Worm (Caenorhabditis elegans): ENCODE results near the gene bir-1.

bir-1 gene

DNA sequence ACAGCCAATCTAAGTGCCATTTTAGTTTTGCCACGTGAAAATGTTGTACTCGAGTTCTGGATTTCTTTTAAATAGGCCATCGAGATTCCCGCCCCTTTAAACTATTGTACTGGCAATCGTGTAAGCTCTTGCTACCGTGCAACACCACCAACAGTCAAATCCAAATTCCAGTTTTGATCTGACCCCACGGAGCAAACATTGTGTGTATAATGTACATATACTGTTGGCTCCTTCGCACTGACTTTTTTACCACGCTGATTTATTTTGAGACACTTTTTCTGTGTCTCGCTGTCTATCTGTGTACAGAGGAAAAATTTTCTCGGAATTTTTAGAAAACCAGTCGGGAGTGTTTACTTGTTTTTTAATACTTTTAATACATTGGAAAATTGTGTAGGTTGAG lies 34.2 kb upstream of the bir-1 start, which contains the start of gene piit-1:
piit-1 (minus strand) TSS at position 101 of the 400 bp plus-strand sequence.
- TF ChIP-seq unc-130 (tag; optimal IDR thresholded peaks at IDR 0.05) (no peak), efl-3 (GFP tag; optimal IDR thresholded peaks at IDR 0.05) (no peak), skn-1 (tag; optimal IDR thresholded peaks at IDR 0.05) (no peak), hlh-4 (tag; optimal IDR thresholded peaks at IDR 0.05) (no peak), ztf-4 (tag; optimal IDR thresholded peaks at IDR 0.05) (no peak), unc-98 (GFP tag; IDR thresholded peaks at IDR 0.05) (no peak), sox-4 (tag; optimal IDR thresholded peaks at IDR 0.05) (no peak), egl-13 (tag; optimal IDR thresholded peaks at IDR 0.05) (no peak), swsn-7 (tag; optimal IDR thresholded peaks at IDR 0.05) (no peak), nhr-90 (tag; optimal IDR thresholded peaks at IDR 0.05; ENCODE audit: poor library complexity) (no peak), snpc-4 (tag; optimal IDR thresholded peaks at IDR 0.05) (no peak), grh-1 (GFP tag; IDR thresholded peaks at IDR 0.05) (no peak), blmp-1 (tag; optimal IDR thresholded peaks at IDR 0.05) (no peak), mab-9 (GFP tag; IDR thresholded peaks at IDR 0.05) (no peak), unc-86 (tag; optimal IDR thresholded peaks at IDR 0.05) (no peak)

DNA sequence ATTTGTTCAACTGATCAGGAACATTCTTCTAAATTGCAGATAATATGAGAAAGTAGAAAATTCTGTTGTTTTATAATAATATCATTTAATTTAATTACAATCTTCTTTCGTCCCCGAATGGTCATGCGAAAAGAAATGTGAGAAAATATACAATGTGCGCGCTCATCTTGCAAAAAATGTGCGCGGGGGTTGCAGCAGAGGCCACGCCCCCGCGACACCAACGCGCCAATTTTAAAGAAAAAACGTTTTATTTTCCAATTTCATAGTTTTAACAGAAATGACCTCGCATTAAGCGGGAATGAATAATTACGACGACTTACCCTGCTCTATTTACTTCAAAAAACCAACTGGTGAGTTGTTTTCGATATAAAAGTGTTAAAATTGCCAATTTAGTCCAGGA lies 33.8 kb upstream of the bir-1 start, which contains the start of gene sas-5:
sas-5 (plus strand) TSS at position 257 of the 400 bp plus-strand sequence.
- no peak for TF ChIP-seq Y116A8C.19 (tag; optimal IDR thresholded peaks at IDR 0.05; ENCODE audit: borderline replicate concordance)
- TF ChIP-seq lir-3 (tag; optimal IDR thresholded peaks at IDR 0.05; ENCODE audit: poor library complexity), result peak; percentile 51
- peak; percentile 41 for TF ChIP-seq zip-4 (GFP tag; optimal IDR thresholded peaks at IDR 0.05)
- peak; percentile 89 for TF ChIP-seq nhr-85 (tag)
- peak; percentile 74 for TF ChIP-seq skn-1 (tag; optimal IDR thresholded peaks at IDR 0.05)
- TF ChIP-seq isw-1 (GFP tag; IDR thresholded peaks at IDR 0.05), result peak; percentile 55
- peak; percentile 68 for TF ChIP-seq lin-15B (tag; optimal IDR thresholded peaks at IDR 0.05)
- peak in 1 of 2 experiments; percentile 65 for TF ChIP-seq mdl-1 (tag; optimal IDR thresholded peaks at IDR 0.05)
- no peak for TF ChIP-seq hlh-4 (tag; optimal IDR thresholded peaks at IDR 0.05)
- peak; percentile 86 for TF ChIP-seq nhr-90 (tag; optimal IDR thresholded peaks at IDR 0.05; ENCODE audit: poor library complexity)
- TF ChIP-seq blmp-1 (tag; optimal IDR thresholded peaks at IDR 0.05), result peak; percentile 71
- peak; percentile 72 for TF ChIP-seq unc-86 (tag; optimal IDR thresholded peaks at IDR 0.05)
- no peak for TF ChIP-seq vab-15 (tag; optimal IDR thresholded peaks at IDR 0.05)
- no peak for TF ChIP-seq mef-2 (tag; optimal IDR thresholded peaks at IDR 0.05)
- TF ChIP-seq sptf-1 (tag; optimal IDR thresholded peaks at IDR 0.05), result no peak
- no peak for TF ChIP-seq fkh-4 (tag; optimal IDR thresholded peaks at IDR 0.05; ENCODE audit: borderline replicate concordance)
- TF ChIP-seq efl-1 (optimal IDR thresholded peaks at IDR 0.05), result peak; percentile 51 to 93
- TF ChIP-seq efl-1 (GFP tag; optimal IDR thresholded peaks at IDR 0.05 in 1 of 2), result peak; percentile 89 to 99
- peak; percentile 13 for TF ChIP-seq fkh-8 (tag; optimal IDR thresholded peaks at IDR 0.05)
- peak; percentile 91 for TF ChIP-seq rnt-1 (tag; optimal IDR thresholded peaks at IDR 0.05)
- no peak for TF ChIP-seq sup-37 (GFP tag; optimal IDR thresholded peaks at IDR 0.05)
- no peak for TF ChIP-seq egl-27 (tag; optimal IDR thresholded peaks at IDR 0.05)
- no peak for TF ChIP-seq tlp-1 (tag; optimal IDR thresholded peaks at IDR 0.05)
- peak; percentile 95 to 96 (median 96) for TF ChIP-seq ceh-82 (tag; optimal IDR thresholded peaks at IDR 0.05)
- TF ChIP-seq unc-130 (tag; optimal IDR thresholded peaks at IDR 0.05), result peak; percentile 83
- TF ChIP-seq lin-14 (GFP tag; optimal IDR thresholded peaks at IDR 0.05), result peak; percentile 73
- TF ChIP-seq ztf-11 (tag; optimal IDR thresholded peaks at IDR 0.05), result peak in 1 of 2 experiments; percentile 61
- TF ChIP-seq ceh-90 (tag; optimal IDR thresholded peaks at IDR 0.05), result no peak
- TF ChIP-seq nhr-12 (tag; optimal IDR thresholded peaks at IDR 0.05), result no peak
- peak; percentile 72 for TF ChIP-seq mep-1 (tag; optimal IDR thresholded peaks at IDR 0.05)
- TF ChIP-seq swsn-7 (tag; optimal IDR thresholded peaks at IDR 0.05), result peak; percentile 82
- TF ChIP-seq nhr-19 (GFP tag; conservative IDR thresholded peaks at IDR 0.05), result peak; percentile 82
- peak; percentile 2 for TF ChIP-seq nhr-11 (tag; optimal IDR thresholded peaks at IDR 0.05)
- peak; percentile 37 for TF ChIP-seq F16B12.6 (tag; optimal IDR thresholded peaks at IDR 0.05)
- TF ChIP-seq zag-1 (tag; optimal IDR thresholded peaks at IDR 0.05), result no peak
- TF ChIP-seq fkh-10 (GFP tag; optimal IDR thresholded peaks at IDR 0.05), result no peak
- peak; percentile 57 for TF ChIP-seq lin-13 (GFP tag; optimal IDR thresholded peaks at IDR 0.05)
- TF ChIP-seq grh-1 (GFP tag; IDR thresholded peaks at IDR 0.05), result peak; percentile 65
- peak; percentile 49 for TF ChIP-seq egl-13 (tag; optimal IDR thresholded peaks at IDR 0.05)
- peak; percentile 4 for TF ChIP-seq C04F5.9 (tag; optimal IDR thresholded peaks at IDR 0.05)
- peak; percentile 77 for TF ChIP-seq C16A3.4 (tag; optimal IDR thresholded peaks at IDR 0.05)
- no peak for TF ChIP-seq unc-98 (GFP tag; IDR thresholded peaks at IDR 0.05)
- no peak for TF ChIP-seq alr-1 (tag; optimal IDR thresholded peaks at IDR 0.05; ENCODE audit: borderline replicate concordance)
- peak; percentile 66 for TF ChIP-seq ceh-8 (GFP tag; optimal IDR thresholded peaks at IDR 0.05)
- TF ChIP-seq pax-3 (tag; optimal IDR thresholded peaks at IDR 0.05), result peak; percentile 25
